Fruit fly (Drosophila melanogaster) whole organism, embryonic: ENCODE measurements around the gene CG7231.

Experiments
- Abd-B ChIP-seq: fragments of 200-800 bp; sonication (Bioruptor generic); optimal IDR thresholded peaks from 2 replicates; lab custom pipeline; 2018; ENCODE audit warnings: missing biosample characterization, mild to moderate bottlenecking, missing genetic modification characterization, moderate library complexity
- CG11398 ChIP-seq: fragments of 200-800 bp; sonication (Bioruptor generic); optimal IDR thresholded peaks from 2 replicates; lab custom pipeline; 2016; ENCODE audit warnings: missing biosample characterization, missing genetic modification characterization
- CG11456 ChIP-seq: fragments of 200-800 bp; sonication (Bioruptor generic); IDR thresholded peaks from 3 replicates; pipeline ENCODE4 v1.3.6; 2022; ENCODE audit warnings: missing biosample characterization, missing genetic modification characterization
- CG12659 ChIP-seq: fragments of 200-800 bp; sonication (Bioruptor generic); optimal IDR thresholded peaks from 3 replicates; lab custom pipeline; 2017; ENCODE audit warnings: mild to moderate bottlenecking, missing biosample characterization, missing genetic modification reagents, missing genetic modification characterization
- CG14050 ChIP-seq: fragments of 200-800 bp; sonication (Bioruptor generic); IDR thresholded peaks from 3 replicates; pipeline ENCODE4 v1.3.6; 2022; ENCODE audit warnings: missing biosample characterization, missing genetic modification characterization
- CG14441 ChIP-seq: fragments of 200-800 bp; sonication (Bioruptor generic); IDR thresholded peaks from 2 replicates; pipeline ENCODE4 v1.3.6; 2022; ENCODE audit warnings: missing biosample characterization, missing genetic modification characterization
- CG14710 ChIP-seq: fragments of 200-800 bp; sonication (Bioruptor generic); optimal IDR thresholded peaks from 3 replicates; lab custom pipeline; 2019; ENCODE audit warnings: missing biosample characterization, mild to moderate bottlenecking, missing genetic modification characterization, moderate library complexity
- CG17186 ChIP-seq: fragments of 200-800 bp; sonication (Bioruptor generic); optimal IDR thresholded peaks from 3 replicates; lab custom pipeline; 2017; ENCODE audit warnings: missing biosample characterization, missing genetic modification reagents, missing genetic modification characterization
- CG17328 ChIP-seq: fragments of 200-800 bp; sonication (Bioruptor generic); IDR thresholded peaks from 2 replicates; pipeline ENCODE4 v1.3.6; 2022; ENCODE audit warnings: missing biosample characterization, missing genetic modification characterization
- CG2202 ChIP-seq: fragments of 200-800 bp; sonication (Bioruptor generic); optimal IDR thresholded peaks from 2 replicates; lab custom pipeline; 2018; ENCODE audit warnings: missing biosample characterization, mild to moderate bottlenecking, missing genetic modification characterization
- CG31224 ChIP-seq: fragments of 200-800 bp; sonication (Bioruptor generic); IDR thresholded peaks from 2 replicates; pipeline ENCODE4 v1.3.6; 2022; ENCODE audit warnings: missing biosample characterization, missing genetic modification characterization
- CG34422 ChIP-seq: fragments of 200-800 bp; sonication (Bioruptor generic); IDR thresholded peaks from 3 replicates; pipeline ENCODE4 v1.3.6; 2022; ENCODE audit warnings: missing biosample characterization, missing genetic modification characterization
- CG42726 ChIP-seq: fragments of 200-800 bp; sonication (Bioruptor generic); IDR thresholded peaks from 2 replicates; pipeline ENCODE4 v1.3.6; 2022; ENCODE audit warnings: missing biosample characterization, missing genetic modification characterization; ENCODE audit not compliant: partially characterized antibody
- CG4360 ChIP-seq: fragments of 200-800 bp; sonication (Bioruptor generic); IDR thresholded peaks from 2 replicates; pipeline ENCODE4 v1.3.6; 2022; ENCODE audit warnings: missing biosample characterization, missing genetic modification characterization
- CG4404 ChIP-seq: fragments of 200-800 bp; sonication (Bioruptor generic); IDR thresholded peaks from 2 replicates; pipeline ENCODE4 v1.3.6; 2022; ENCODE audit warnings: missing biosample characterization, missing genetic modification characterization
- CG4820 ChIP-seq: fragments of 200-800 bp; sonication (Bioruptor generic); optimal IDR thresholded peaks from 3 replicates; lab custom pipeline; 2016; ENCODE audit warnings: missing biosample characterization, missing genetic modification characterization
- CG6272 ChIP-seq: fragments of 200-800 bp; sonication (Bioruptor generic); IDR thresholded peaks from 2 replicates; pipeline ENCODE4 v1.3.6; 2022; ENCODE audit warnings: missing biosample characterization, missing genetic modification characterization
- CG8924 ChIP-seq: fragments of 200-800 bp; optimal IDR thresholded peaks from 3 replicates; lab custom pipeline; 2019; ENCODE audit warnings: missing biosample characterization, mild to moderate bottlenecking, missing genetic modification characterization, moderate library complexity
- CG9437 ChIP-seq: fragments of 200-800 bp; sonication (Bioruptor generic); optimal IDR thresholded peaks from 2 replicates; lab custom pipeline; 2018; ENCODE audit warnings: missing biosample characterization, mild to moderate bottlenecking, missing genetic modification characterization
- Chrac-16 ChIP-seq: fragments of 200-800 bp; sonication (Bioruptor generic); optimal IDR thresholded peaks from 3 replicates; lab custom pipeline; 2016; ENCODE audit warnings: missing biosample characterization, missing genetic modification characterization
- CoRest ChIP-seq: fragments of 200-800 bp; sonication (Bioruptor generic); optimal IDR thresholded peaks from 3 replicates; lab custom pipeline; 2018; ENCODE audit warnings: missing biosample characterization, mild to moderate bottlenecking, missing genetic modification characterization, moderate library complexity
- Dek ChIP-seq: fragments of 200-800 bp; sonication (Bioruptor generic); optimal IDR thresholded peaks from 3 replicates; lab custom pipeline; 2019; ENCODE audit warnings: missing biosample characterization, mild to moderate bottlenecking, missing genetic modification characterization, moderate library complexity
- Dp ChIP-seq: fragments of 200-800 bp; sonication (Bioruptor generic); optimal IDR thresholded peaks from 2 replicates; lab custom pipeline; 2018; ENCODE audit warnings: missing biosample characterization, mild to moderate bottlenecking, missing genetic modification characterization, moderate library complexity
- Dref ChIP-seq: fragments of 200-800 bp; sonication (Bioruptor generic); IDR thresholded peaks from 2 replicates; pipeline ENCODE4 v1.3.6; 2022; ENCODE audit warnings: missing biosample characterization, missing genetic modification characterization
- Ets97D ChIP-seq: fragments of 200-800 bp; sonication (Bioruptor generic); optimal IDR thresholded peaks from 3 replicates; lab custom pipeline; 2016; ENCODE audit warnings: missing biosample characterization, missing genetic modification characterization
- Fer2 ChIP-seq: fragments of 200-800 bp; sonication (Bioruptor generic); optimal IDR thresholded peaks from 2 replicates; lab custom pipeline; 2018; ENCODE audit warnings: missing biosample characterization, mild to moderate bottlenecking, missing genetic modification characterization, moderate library complexity
- Lim3 ChIP-seq: fragments of 200-800 bp; sonication (Bioruptor generic); IDR thresholded peaks from 2 replicates; pipeline ENCODE4 v1.3.6; 2022; ENCODE audit warnings: missing biosample characterization, missing genetic modification characterization
- Mrtf ChIP-seq: fragments of 200-800 bp; sonication (Bioruptor generic); IDR thresholded peaks from 3 replicates; pipeline ENCODE4 v1.3.6; 2022; ENCODE audit warnings: missing biosample characterization, missing genetic modification characterization
- NFAT ChIP-seq: fragments of 200-800 bp; sonication (Bioruptor generic); IDR thresholded peaks from 2 replicates; pipeline ENCODE4 v1.3.6; 2022; ENCODE audit warnings: missing biosample characterization, missing genetic modification characterization
- Opbp ChIP-seq: fragments of 200-800 bp; sonication (Bioruptor generic); IDR thresholded peaks from 3 replicates; pipeline ENCODE4 v1.3.6; 2022; ENCODE audit warnings: missing biosample characterization, missing genetic modification characterization; ENCODE audit not compliant: partially characterized antibody
- Rfx ChIP-seq: fragments of 200-800 bp; sonication (Bioruptor generic); IDR thresholded peaks from 2 replicates; pipeline ENCODE4 v1.3.6; 2022; ENCODE audit warnings: missing biosample characterization, missing genetic modification characterization
- Xrp1 ChIP-seq: fragments of 200-800 bp; sonication (Bioruptor generic); IDR thresholded peaks from 2 replicates; pipeline ENCODE4 v1.3.6; 2022; ENCODE audit warnings: missing biosample characterization, missing genetic modification characterization
- bbx ChIP-seq: fragments of 200-800 bp; sonication (Bioruptor generic); IDR thresholded peaks from 2 replicates; pipeline ENCODE4 v1.3.6; 2022; ENCODE audit warnings: missing biosample characterization, missing genetic modification characterization; ENCODE audit not compliant: partially characterized antibody
- bcd ChIP-seq: fragments of 200-800 bp; sonication (Bioruptor generic); optimal IDR thresholded peaks from 2 replicates; lab custom pipeline; 2017; ENCODE audit warnings: missing biosample characterization, mild to moderate bottlenecking, missing genetic modification characterization
- bigmax ChIP-seq: fragments of 200-800 bp; sonication (Bioruptor generic); optimal IDR thresholded peaks from 2 replicates; lab custom pipeline; 2018; ENCODE audit warnings: missing biosample characterization, mild to moderate bottlenecking, missing genetic modification characterization
- br ChIP-seq: fragments of >200 bp; optimal IDR thresholded peaks from 2 replicates; lab custom pipeline; 2017
- cad ChIP-seq: fragments of >200 bp; optimal IDR thresholded peaks from 2 replicates; lab custom pipeline; 2017; ENCODE audit warnings: missing biosample characterization, missing genetic modification characterization
- chinmo ChIP-seq: fragments of 200-800 bp; sonication (Bioruptor generic); IDR thresholded peaks from 4 replicates; pipeline ENCODE4 v1.3.6; 2022; ENCODE audit warnings: missing biosample characterization, missing genetic modification characterization; ENCODE audit not compliant: partially characterized antibody
- chm ChIP-seq: fragments of 200-800 bp; sonication (Bioruptor generic); IDR thresholded peaks from 2 replicates; pipeline ENCODE4 v1.3.6; 2022; ENCODE audit warnings: missing biosample characterization, missing genetic modification characterization
- dimm ChIP-seq: fragments of 200-800 bp; sonication (Bioruptor generic); IDR thresholded peaks from 2 replicates; pipeline ENCODE4 v1.3.6; 2022; ENCODE audit warnings: missing biosample characterization, missing genetic modification characterization
- gfzf ChIP-seq: fragments of 200-800 bp; sonication (Bioruptor generic); optimal IDR thresholded peaks from 2 replicates; lab custom pipeline; 2016; ENCODE audit warnings: missing biosample characterization, mild to moderate bottlenecking, missing genetic modification characterization, moderate library complexity
- gro ChIP-seq: fragments of 200-800 bp; sonication (Bioruptor generic); optimal IDR thresholded peaks from 2 replicates; lab custom pipeline; 2016; ENCODE audit warnings: missing biosample characterization, missing genetic modification characterization
- h ChIP-seq: fragments of >200 bp; optimal IDR thresholded peaks from 2 replicates; lab custom pipeline; 2017
- insv ChIP-seq, 2 experiments: fragments of 200-800 bp; sonication (Bioruptor generic); optimal IDR thresholded peaks; 3 replicates each; lab custom pipeline; 2016 to 2018; ENCODE audit warnings: missing biosample characterization in 2 of 2, missing genetic modification characterization in 2 of 2
- nmo ChIP-seq: fragments of 200-800 bp; sonication (Bioruptor generic); optimal IDR thresholded peaks from 2 replicates; lab custom pipeline; 2018; ENCODE audit warnings: missing biosample characterization, mild to moderate bottlenecking, missing genetic modification characterization, moderate library complexity
- p53 ChIP-seq: fragments of 200-800 bp; sonication (Bioruptor generic); optimal IDR thresholded peaks from 2 replicates; lab custom pipeline; 2016; ENCODE audit warnings: missing biosample characterization, missing genetic modification characterization
- rib ChIP-seq: fragments of 200-800 bp; sonication (Bioruptor generic); IDR thresholded peaks from 2 replicates; pipeline ENCODE4 v1.3.6; 2022; ENCODE audit warnings: missing biosample characterization, missing genetic modification characterization
- sima ChIP-seq: fragments of 200-800 bp; sonication (Bioruptor generic); optimal IDR thresholded peaks from 2 replicates; lab custom pipeline; 2016; ENCODE audit warnings: missing biosample characterization, missing genetic modification characterization
- sr ChIP-seq: fragments of 200-800 bp; sonication (Bioruptor generic); IDR thresholded peaks from 3 replicates; pipeline ENCODE4 v1.3.6; 2022; ENCODE audit warnings: missing biosample characterization, missing genetic modification characterization
- ssp ChIP-seq: fragments of 200-800 bp; sonication (Bioruptor generic); IDR thresholded peaks from 2 replicates; pipeline ENCODE4 v1.3.6; 2022; ENCODE audit warnings: missing biosample characterization, missing genetic modification characterization
- tna ChIP-seq: fragments of 200-800 bp; sonication (Bioruptor generic); IDR thresholded peaks from 2 replicates; pipeline ENCODE4 v1.3.6; 2022; ENCODE audit warnings: missing biosample characterization, missing genetic modification characterization; ENCODE audit not compliant: partially characterized antibody
- z ChIP-seq: fragments of 200-800 bp; sonication (Bioruptor generic); IDR thresholded peaks from 3 replicates; pipeline ENCODE4 v1.3.6; 2022; ENCODE audit warnings: missing biosample characterization, missing genetic modification characterization

The CG7231 gene

dm6 chr2L:7998655-7999054 is 14.9 kb downstream of the CG7231 start, which contains the start of gene Sirup (continued):
- TF ChIP-seq CoRest (peak; percentile 32), bcd (GFP tag; lab: Kevin White, UChicago) (peak; percentile 36), Xrp1 (GFP tag; lab: Robert Waterston, UW) (no peak), CG17186 (peak; percentile 30), Abd-B (peak; percentile 85), CG14441 (GFP tag; lab: Robert Waterston, UW) (0 out of 2 replicates have a peak, but pooled peaks have one; percentile 9), Ets97D (peak; percentile 76), bbx (peak; percentile 60), Dref (GFP tag; lab: Robert Waterston, UW) (peak; percentile 52), CG4404 (GFP tag; lab: Robert Waterston, UW) (no peak), nmo (GFP tag; lab: Kevin White, UChicago) (peak; percentile 43), cad (peak; percentile 21), ssp (GFP tag; lab: Robert Waterston, UW) (peak; percentile 19; the same call in 1 of the 2 replicates), CG4820 (GFP tag; lab: Kevin White, UChicago) (no peak), NFAT (GFP tag; lab: Robert Waterston, UW) (no peak), br (lab: Kevin White, UChicago) (no peak), tna (GFP tag; lab: Robert Waterston, UW) (peak; percentile 54; the same call in 1 of the 2 replicates), Dp (GFP tag; lab: Kevin White, UChicago) (peak; percentile 81), bigmax (no peak), CG42726 (GFP tag; lab: Robert Waterston, UW) (peak; percentile 64; the same call in 1 of the 2 replicates), chm (GFP tag; lab: Robert Waterston, UW) (no peak), h (no peak), CG17328 (peak; percentile 35; the same call in 1 of the 2 replicates), gro (peak; percentile 21), Dek (tag; lab: Kevin White, UChicago) (peak; percentile 27), insv (GFP tag; optimal IDR thresholded peaks at IDR 0.05; lab: Kevin White, UChicago) (peak in 1 of 2 experiments; percentile 19), sr (0 out of 3 replicates have a peak, but pooled peaks have one; percentile 15), Chrac-16 (GFP tag; lab: Kevin White, UChicago) (no peak), CG14710 (tag; lab: Kevin White, UChicago) (peak; percentile 89), p53 (GFP tag; lab: Kevin White, UChicago) (no peak), CG11398 (no peak), Rfx (peak; percentile 63), Lim3 (GFP tag; lab: Robert Waterston, UW) (no peak), z (GFP tag; lab: Robert Waterston, UW) (no peak), sima (no peak), gfzf (peak; percentile 91), CG9437 (GFP tag; lab: Kevin White, UChicago) (no peak), CG4360 (GFP tag; lab: Robert Waterston, UW) (no peak), Opbp (peak; percentile 80), CG2202 (no peak), CG31224 (no peak), chinmo (GFP tag; lab: Robert Waterston, UW) (peak; percentile 49; the same call in 1 of the 4 replicates), Mrtf (GFP tag; lab: Robert Waterston, UW) (no peak), CG14050 (GFP tag; lab: Robert Waterston, UW) (no peak; the same call in 2 of the 3 replicates), dimm (GFP tag; lab: Robert Waterston, UW) (no peak), Fer2 (tag; lab: Kevin White, UChicago) (no peak), CG11456 (GFP tag; lab: Robert Waterston, UW) (peak; percentile 18; the same call in 1 of the 3 replicates), rib (GFP tag; lab: Robert Waterston, UW) (peak; percentile 15; the same call in 1 of the 2 replicates), CG6272 (GFP tag; lab: Robert Waterston, UW) (no peak), CG8924 (tag; lab: Kevin White, UChicago) (no peak), CG34422 (GFP tag; lab: Robert Waterston, UW) (peak; percentile 52; the same call in 1 of the 3 replicates), CG12659 (peak; percentile 32)
